Worm (Caenorhabditis elegans) whole organism, mixed stage, embryonic: ENCODE results near the gene ZC449.5.
A peak's percentile ranks its signal among the peaks of the same experiment; 100 is the strongest.

Experiments used
- bed-3 ChIP-seq: fragments of 200-800 bp; sonication (Bioruptor generic); optimal IDR thresholded peaks from 3 replicates; lab custom pipeline; 2018; ENCODE audit warnings: mild to moderate bottlenecking, missing genetic modification characterization, moderate library complexity, missing compliant biosample characterization
- elt-1 ChIP-seq: sonication (generic microtip); optimal IDR thresholded peaks from 2 replicates; lab custom pipeline; 2017; ENCODE audit warnings: missing genetic modification characterization, mild to moderate bottlenecking, missing compliant biosample characterization, antibody characterized with exemption, moderate library complexity, borderline replicate concordance; ENCODE audit not compliant: insufficient read depth
- elt-3 ChIP-seq: fragments of 150-350 bp; optimal IDR thresholded peaks from 2 replicates; lab custom pipeline; 2014; ENCODE audit warnings: missing biosample characterization, missing genetic modification characterization
- ham-2 ChIP-seq: fragments of 200-800 bp; sonication (Bioruptor generic); optimal IDR thresholded peaks from 2 replicates; lab custom pipeline; 2018; ENCODE audit warnings: mild to moderate bottlenecking, missing genetic modification characterization, missing compliant biosample characterization
- lsy-2 ChIP-seq: fragments of 150-350 bp; optimal IDR thresholded peaks from 2 replicates; lab custom pipeline; 2014; ENCODE audit warnings: missing biosample characterization, missing genetic modification characterization
- nhr-2 ChIP-seq: fragments of 150-350 bp; optimal IDR thresholded peaks from 2 replicates; lab custom pipeline; 2014; ENCODE audit warnings: missing biosample characterization, missing genetic modification characterization
- nhr-28 ChIP-seq: fragments of 150-350 bp; optimal IDR thresholded peaks from 2 replicates; lab custom pipeline; 2014; ENCODE audit warnings: missing biosample characterization, missing genetic modification characterization
- pha-4 ChIP-seq: fragments of 150-350 bp; optimal IDR thresholded peaks from 2 replicates; lab custom pipeline; 2018; ENCODE audit warnings: missing biosample characterization, missing genetic modification reagents, missing genetic modification characterization
- snpc-4 ChIP-seq: fragments of 150-350 bp; optimal IDR thresholded peaks from 2 replicates; lab custom pipeline; 2014; ENCODE audit warnings: missing biosample characterization, missing genetic modification characterization

DNA sequence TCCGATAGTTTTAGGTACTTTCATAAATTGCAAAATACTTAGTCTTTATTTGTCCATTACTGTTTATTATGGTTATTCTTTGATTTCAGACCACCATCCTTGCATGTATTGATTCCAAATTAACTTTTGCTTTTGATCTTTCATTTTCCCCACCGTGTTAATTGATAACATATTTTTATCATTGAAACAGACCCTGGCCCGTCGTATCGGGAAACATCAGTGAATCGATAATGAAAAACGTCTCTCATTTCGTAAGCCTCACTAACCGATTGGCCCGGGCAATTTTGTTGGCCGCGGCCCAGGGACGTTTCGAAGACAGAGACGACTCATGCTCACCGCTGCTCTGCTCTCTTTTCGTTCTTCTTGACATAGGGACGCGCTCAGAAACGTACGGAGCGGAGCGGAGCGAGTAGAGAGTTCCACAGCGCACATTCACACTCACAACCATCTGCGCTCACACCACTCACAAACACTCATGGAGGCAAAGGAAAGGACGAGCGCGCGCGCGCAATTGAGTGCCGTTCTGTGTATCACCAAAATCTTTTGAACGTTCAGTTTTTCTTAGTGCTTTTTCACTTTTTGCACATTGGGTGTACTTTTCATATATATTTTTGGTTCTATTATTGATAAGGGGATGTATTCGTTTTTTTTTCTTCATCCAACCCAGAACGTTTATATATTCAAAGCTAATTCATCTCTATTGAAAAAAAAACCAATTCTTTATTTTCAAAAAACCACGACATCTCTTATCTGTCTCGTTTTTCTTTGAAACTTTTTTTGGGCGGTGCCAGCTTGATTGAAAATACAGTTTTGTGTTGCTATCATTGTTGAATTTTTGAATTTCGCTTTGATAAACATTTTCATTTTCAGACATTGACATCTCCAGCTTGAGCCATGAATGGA, 26.4 kb upstream of the ZC449.5 start, which contains the start of gene C24H10.2:
- TF ChIP-seq snpc-4 (tag; lab: Kevin White, UChicago), result no peak
- TF ChIP-seq elt-1, result no peak
- no peak for TF ChIP-seq nhr-2
- peak; percentile 48 for TF ChIP-seq pha-4 (tag; lab: Kevin White, UChicago)
- TF ChIP-seq lsy-2 (tag; lab: Kevin White, UChicago), result no peak
- no peak for TF ChIP-seq nhr-28 (tag; lab: Kevin White, UChicago)
- no peak for TF ChIP-seq bed-3 (GFP tag; lab: Kevin White, UChicago)
- no peak for TF ChIP-seq ham-2 (GFP tag; lab: Kevin White, UChicago)
- no peak for TF ChIP-seq elt-3 (tag; lab: Kevin White, UChicago)
